Fruit fly (Drosophila melanogaster): ENCODE data around the gene BBS8.
A peak's percentile ranks its signal among the peaks of the same experiment; 100 is the strongest.

Gene BBS8

dm6 chr2L:435311-435806 lies 12.7 kb downstream of the BBS8 start (continued):
- TF ChIP-seq wek (GFP tag; optimal IDR thresholded peaks at IDR 0.05) = no peak
- TF ChIP-seq Dip3 (GFP tag; optimal IDR thresholded peaks at IDR 0.05) = no peak
- TF ChIP-seq sens (GFP tag) = peak; percentile 67
- TF ChIP-seq CG18476 (GFP tag; optimal IDR thresholded peaks at IDR 0.05) = no peak
- TF ChIP-seq CG11247 (GFP tag; IDR thresholded peaks at IDR 0.05) = no peak
- no peak for TF ChIP-seq CG4424 (GFP tag; optimal IDR thresholded peaks at IDR 0.05)

DNA sequence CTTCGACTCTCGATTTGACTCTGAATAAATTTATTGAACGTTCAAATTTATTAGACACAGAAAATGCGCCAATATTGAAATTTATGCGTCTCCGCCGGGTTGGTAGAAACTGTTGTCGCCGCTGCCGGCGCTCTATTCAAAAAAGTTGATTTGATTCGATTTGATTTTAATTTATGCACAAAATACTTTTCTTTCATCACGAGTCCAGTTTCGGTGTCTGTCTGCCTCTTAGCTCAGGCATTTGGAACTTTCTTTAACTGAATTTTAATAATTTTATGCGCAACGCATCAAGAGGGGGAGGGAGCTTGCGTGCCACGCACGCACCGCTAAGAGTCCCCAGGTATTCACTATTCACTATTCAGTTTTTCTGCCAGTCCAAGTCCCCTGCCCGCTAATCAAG lies 14.8 kb downstream of the BBS8 start:
- TF ChIP-seq CHES-1-like (GFP tag; optimal IDR thresholded peaks at IDR 0.05) = no peak
- TF ChIP-seq hkb (optimal IDR thresholded peaks at IDR 0.05) = peak; percentile 27
- TF ChIP-seq hkb (GFP tag; IDR thresholded peaks at IDR 0.05) = no peak
- TF ChIP-seq pros (GFP tag; optimal IDR thresholded peaks at IDR 0.05) = peak; percentile 55
- no peak for TF ChIP-seq Hr78 (GFP tag; optimal IDR thresholded peaks at IDR 0.05)
- no peak for TF ChIP-seq pan (optimal IDR thresholded peaks at IDR 0.05)
- TF ChIP-seq pan (GFP tag; optimal IDR thresholded peaks at IDR 0.05 in 1 of 2, IDR thresholded peaks at IDR 0.05 in 1 of 2) = no peak
- peak; percentile 80 for TF ChIP-seq vvl (GFP tag; IDR thresholded peaks at IDR 0.05)
- no peak for TF ChIP-seq emc (GFP tag; optimal IDR thresholded peaks at IDR 0.05)
- no peak for TF ChIP-seq CG10366 (GFP tag; IDR thresholded peaks at IDR 0.05)
- TF ChIP-seq abd-A (tag; optimal IDR thresholded peaks at IDR 0.05) = peak; percentile 41
- no peak for TF ChIP-seq ftz-f1 (GFP tag; optimal IDR thresholded peaks at IDR 0.05)
- TF ChIP-seq CG33213 (GFP tag; optimal IDR thresholded peaks at IDR 0.05) = no peak
- TF ChIP-seq usp (GFP tag; optimal IDR thresholded peaks at IDR 0.05) = no peak
- no peak for TF ChIP-seq CG13287 (GFP tag; IDR thresholded peaks at IDR 0.05; ENCODE audit: partially characterized antibody)
- no peak for TF ChIP-seq Hr51 (GFP tag; optimal IDR thresholded peaks at IDR 0.05)
- no peak for TF ChIP-seq Atf-2 (GFP tag; optimal IDR thresholded peaks at IDR 0.05)
- TF ChIP-seq sd (tag; optimal IDR thresholded peaks at IDR 0.05) = peak; percentile 41
- TF ChIP-seq CG2120 (GFP tag; optimal IDR thresholded peaks at IDR 0.05) = no peak
- 0 out of 2 replicates have a peak, but pooled peaks have one; percentile 8 for TF ChIP-seq CG11247 (GFP tag; IDR thresholded peaks at IDR 0.05)
- TF ChIP-seq Six4 (GFP tag; optimal IDR thresholded peaks at IDR 0.05) = no peak
- TF ChIP-seq Ada2b (GFP tag; IDR thresholded peaks at IDR 0.05) = no peak
- TF ChIP-seq dysf (GFP tag; IDR thresholded peaks at IDR 0.05) = no peak
- TF ChIP-seq CG8944 (GFP tag; optimal IDR thresholded peaks at IDR 0.05) = no peak
- TF ChIP-seq onecut (GFP tag; IDR thresholded peaks at IDR 0.05) = 0 out of 2 replicates have a peak, but pooled peaks have one; percentile 29
- TF ChIP-seq kni (GFP tag; optimal IDR thresholded peaks at IDR 0.05) = peak; percentile 4
- TF ChIP-seq sens (GFP tag) = peak; percentile 40

dm6 chr2L:439339-439738 lies 16.7 kb downstream of the BBS8 start:
- TF ChIP-seq Sox102F (GFP tag; optimal IDR thresholded peaks at IDR 0.05) (no peak), nom (GFP tag; optimal IDR thresholded peaks at IDR 0.05) (peak; percentile 71), CG1832 (GFP tag; optimal IDR thresholded peaks at IDR 0.05) (no peak), sqz (GFP tag; optimal IDR thresholded peaks at IDR 0.05) (no peak), CG1647 (GFP tag; optimal IDR thresholded peaks at IDR 0.05) (no peak), HLHmδ (GFP tag; optimal IDR thresholded peaks at IDR 0.05) (no peak), chm (GFP tag; IDR thresholded peaks at IDR 0.05) (no peak), Aef1 (GFP tag; IDR thresholded peaks at IDR 0.05) (no peak), Atf-2 (GFP tag; optimal IDR thresholded peaks at IDR 0.05) (no peak), sisA (GFP tag; IDR thresholded peaks at IDR 0.05) (no peak), CG17328 (GFP tag; IDR thresholded peaks at IDR 0.05) (no peak), CG12219 (GFP tag; optimal IDR thresholded peaks at IDR 0.05) (no peak), Dbx (GFP tag; IDR thresholded peaks at IDR 0.05) (no peak), sob (GFP tag; IDR thresholded peaks at IDR 0.05) (no peak), rib (GFP tag; IDR thresholded peaks at IDR 0.05) (no peak), gsb (GFP tag; IDR thresholded peaks at IDR 0.05) (no peak), lola (GFP tag; optimal IDR thresholded peaks at IDR 0.05) (peak in 1 of 3 experiments; percentile 34), slbo (GFP tag; IDR thresholded peaks at IDR 0.05) (no peak), slou (GFP tag; optimal IDR thresholded peaks at IDR 0.05) (no peak), Doc3 (GFP tag; IDR thresholded peaks at IDR 0.05; ENCODE audit: partially characterized antibody) (no peak), H2.0 (GFP tag; IDR thresholded peaks at IDR 0.05) (no peak)
